Fruit fly (Drosophila melanogaster) whole organism, adult: ENCODE results near the gene CG34301.

Experiments used
- CG14711 ChIP-seq: fragments of 200-800 bp; sonication (Bioruptor generic); optimal IDR thresholded peaks from 2 replicates; lab custom pipeline; 2018; ENCODE audit warnings: missing biosample characterization, mild to moderate bottlenecking, missing genetic modification characterization, moderate library complexity
- CG7045 ChIP-seq: fragments of 200-800 bp; sonication (Bioruptor generic); optimal IDR thresholded peaks from 2 replicates; lab custom pipeline; 2017; ENCODE audit warnings: missing biosample characterization, mild to moderate bottlenecking, missing genetic modification characterization
- Clk ChIP-seq: fragments of 200-800 bp; sonication (Bioruptor generic); optimal IDR thresholded peaks from 2 replicates; lab custom pipeline; 2017; ENCODE audit warnings: missing biosample characterization, missing genetic modification characterization
- Crg-1 ChIP-seq: fragments of 200-800 bp; sonication (Bioruptor generic); optimal IDR thresholded peaks from 2 replicates; lab custom pipeline; 2016; ENCODE audit warnings: missing biosample characterization, missing genetic modification characterization
- Hr96 ChIP-seq: fragments of 200-800 bp; sonication (Bioruptor generic); optimal IDR thresholded peaks from 2 replicates; lab custom pipeline; 2016; ENCODE audit warnings: missing biosample characterization, missing genetic modification characterization
- kay ChIP-seq: fragments of 200-800 bp; sonication (Bioruptor generic); peaks from one replicate; lab custom pipeline; 2016; ENCODE audit warnings: missing biosample characterization, missing genetic modification characterization, borderline replicate concordance

DNA sequence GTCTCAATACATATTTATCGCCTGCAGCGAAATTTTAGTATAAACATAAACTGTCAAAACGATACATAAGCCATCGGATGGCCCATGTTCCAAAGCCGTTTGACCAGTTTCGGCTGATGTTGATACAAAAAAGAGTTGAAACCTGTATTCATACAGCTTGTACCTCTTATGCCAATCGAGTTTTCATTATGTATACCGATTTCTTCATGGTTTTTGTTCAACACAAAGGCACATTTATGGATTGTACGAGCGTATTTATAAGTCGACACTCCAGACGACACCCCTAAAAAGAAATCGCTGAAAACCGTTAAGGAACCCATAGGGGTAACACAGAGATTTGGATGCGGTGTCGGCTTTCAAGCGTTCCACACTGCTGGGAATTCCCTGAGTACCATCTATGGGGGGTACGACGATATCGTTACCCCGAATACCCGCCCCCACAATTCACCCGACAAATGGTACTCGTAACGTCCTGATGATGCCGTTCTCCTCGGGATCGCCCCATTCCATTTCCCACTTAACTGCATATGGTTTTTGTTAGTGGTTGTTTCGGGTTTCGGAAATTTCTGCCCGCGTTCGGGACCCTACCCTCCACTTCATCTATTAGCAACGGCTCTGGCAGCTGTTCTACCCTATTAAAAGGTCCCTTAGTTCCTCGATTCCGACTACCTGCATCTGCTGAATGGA lies 34.7 kb downstream of the CG34301 start:
- no peak for TF ChIP-seq Clk (GFP tag; lab: Kevin White, UChicago)
- no peak for TF ChIP-seq Hr96 (GFP tag; lab: Kevin White, UChicago)
- no peak for TF ChIP-seq kay (GFP tag; lab: Kevin White, UChicago)
- no peak for TF ChIP-seq CG7045 (GFP tag; lab: Kevin White, UChicago)
- TF ChIP-seq CG14711 (tag; lab: Kevin White, UChicago): no peak
- TF ChIP-seq Crg-1 (GFP tag; lab: Kevin White, UChicago): no peak
